Worm (Caenorhabditis elegans): ENCODE data around the gene let-268.

let-268 gene

DNA sequence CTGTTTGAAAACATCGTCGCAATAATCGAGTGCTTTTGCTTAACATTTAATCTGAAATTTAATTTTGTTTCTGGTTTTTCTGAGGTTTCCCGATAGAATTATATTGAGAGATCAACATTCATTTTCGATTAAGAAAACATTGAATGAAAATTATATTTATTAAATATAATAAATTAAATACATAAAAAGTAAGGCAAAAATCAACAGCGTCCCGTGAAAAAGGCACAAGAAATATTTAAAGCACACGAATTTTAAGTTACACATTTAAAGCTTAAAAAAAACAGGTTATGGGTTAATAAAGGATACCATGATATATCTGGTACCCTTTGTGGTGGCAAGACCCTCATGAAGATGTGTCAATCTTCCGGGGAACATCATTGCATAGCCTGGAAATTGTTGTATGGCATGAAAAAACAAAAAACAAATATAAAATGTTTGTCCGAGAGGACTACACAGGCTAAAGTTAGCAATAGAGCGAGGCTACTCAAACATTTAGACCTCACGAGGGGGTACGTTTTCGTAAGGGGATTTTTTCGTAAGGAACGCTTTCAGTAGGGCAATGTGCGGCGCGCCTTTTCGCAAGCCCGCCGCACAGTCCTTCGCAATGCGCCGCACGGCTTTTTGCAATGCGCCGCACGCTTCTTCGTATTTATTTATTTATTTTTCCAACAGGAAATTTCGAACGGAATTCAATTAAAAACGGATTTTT lies 6.5 kb downstream of the let-268 start, which contains the start of gene mtcu-2 (continued):
- peak in 1 of 2 experiments; percentile 48 for TF ChIP-seq mdl-1 (tag; optimal IDR thresholded peaks at IDR 0.05)
- peak in 1 of 2 experiments; percentile 79 for TF ChIP-seq hif-1 (tag; optimal IDR thresholded peaks at IDR 0.05)
- peak; percentile 98 for TF ChIP-seq ctbp-1 (GFP tag; IDR thresholded peaks at IDR 0.05)
- peak; percentile 87 for TF ChIP-seq mep-1 (tag; optimal IDR thresholded peaks at IDR 0.05)
- peak; percentile 93 for TF ChIP-seq Y75B8A.6 (GFP tag; IDR thresholded peaks at IDR 0.05)
- TF ChIP-seq nhr-48 (tag; optimal IDR thresholded peaks at IDR 0.05): peak; percentile 57
- TF ChIP-seq hlh-11 (tag; optimal IDR thresholded peaks at IDR 0.05): peak; percentile 71
- TF ChIP-seq F37D6.2 (tag; optimal IDR thresholded peaks at IDR 0.05): peak; percentile 56
- peak; percentile 81 for TF ChIP-seq F44E2.7 (GFP tag; IDR thresholded peaks at IDR 0.05)
- peak; percentile 32 for TF ChIP-seq F49E8.2 (tag; optimal IDR thresholded peaks at IDR 0.05; ENCODE audit: borderline replicate concordance)
- peak; percentile 62 to 95; a peak in 2 of 4 replicates for TF ChIP-seq madf-5 (GFP tag; IDR thresholded peaks at IDR 0.05)
- peak; percentile 67 for TF ChIP-seq dpl-1 (GFP tag; optimal IDR thresholded peaks at IDR 0.05)
- TF ChIP-seq mdt-29 (GFP tag; IDR thresholded peaks at IDR 0.05): peak; percentile 96
- peak; percentile 100 for TF ChIP-seq lin-38 (GFP tag; IDR thresholded peaks at IDR 0.05)
- TF ChIP-seq nhr-6 (tag; optimal IDR thresholded peaks at IDR 0.05): peak; percentile 69
- peak; percentile 94 for TF ChIP-seq nhr-41 (GFP tag; IDR thresholded peaks at IDR 0.05)
- peak; percentile 27 for TF ChIP-seq nhr-28 (tag; optimal IDR thresholded peaks at IDR 0.05)
- peak; percentile 99 for TF ChIP-seq dmd-9 (GFP tag; IDR thresholded peaks at IDR 0.05)

DNA sequence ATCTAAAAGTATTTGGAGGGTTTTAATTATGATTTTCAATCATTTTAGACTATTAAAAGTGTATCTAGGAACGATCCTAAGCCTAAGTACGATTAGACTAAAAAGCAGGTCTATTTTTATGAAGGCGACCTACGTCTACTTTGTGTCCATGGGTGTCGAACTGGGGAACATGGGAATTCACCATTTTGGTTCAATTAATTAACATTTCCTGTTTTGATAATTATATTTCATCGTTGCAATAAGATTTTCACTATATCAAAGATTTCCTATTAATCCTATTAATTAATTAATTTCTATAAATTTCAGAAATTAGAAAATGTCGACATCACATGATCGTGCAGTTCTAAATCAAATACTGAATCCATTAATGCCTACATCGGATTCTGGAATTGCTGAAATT lies 9.9 kb downstream of the let-268 start, which contains the start of gene ttc-36:
TSS of gene ttc-36 (plus strand) at position 301 of the 400 bp plus-strand sequence.
- no peak for TF ChIP-seq zip-11 (GFP tag; IDR thresholded peaks at IDR 0.05)
- no peak for TF ChIP-seq snpc-1.2 (GFP tag; IDR thresholded peaks at IDR 0.05)
- no peak for TF ChIP-seq zfp-2 (tag; optimal IDR thresholded peaks at IDR 0.05)
- TF ChIP-seq nhr-28 (tag; optimal IDR thresholded peaks at IDR 0.05): no peak
- TF ChIP-seq jun-1 (tag; optimal IDR thresholded peaks at IDR 0.05): no peak
- no peak for TF ChIP-seq ceh-32 (tag; optimal IDR thresholded peaks at IDR 0.05; ENCODE audit: poor library complexity)
- TF ChIP-seq madf-5 (GFP tag; IDR thresholded peaks at IDR 0.05): no peak
- TF ChIP-seq lin-13 (GFP tag; optimal IDR thresholded peaks at IDR 0.05): no peak
- TF ChIP-seq ctbp-1 (GFP tag; IDR thresholded peaks at IDR 0.05): no peak
- no peak for TF ChIP-seq F44E2.7 (GFP tag; IDR thresholded peaks at IDR 0.05)
- TF ChIP-seq ama-1 (optimal IDR thresholded peaks at IDR 0.05): no peak
- no peak for TF ChIP-seq dmd-6 (GFP tag; IDR thresholded peaks at IDR 0.05)
- no peak for TF ChIP-seq dve-1 (tag; optimal IDR thresholded peaks at IDR 0.05; ENCODE audit: insufficient read depth)
- no peak for TF ChIP-seq snpc-4 (tag; optimal IDR thresholded peaks at IDR 0.05)
- TF ChIP-seq dpl-1 (GFP tag; optimal IDR thresholded peaks at IDR 0.05): no peak
- no peak for TF ChIP-seq F10B5.3 (tag; optimal IDR thresholded peaks at IDR 0.05)
- no peak for TF ChIP-seq tra-1 (GFP tag; IDR thresholded peaks at IDR 0.05)

DNA sequence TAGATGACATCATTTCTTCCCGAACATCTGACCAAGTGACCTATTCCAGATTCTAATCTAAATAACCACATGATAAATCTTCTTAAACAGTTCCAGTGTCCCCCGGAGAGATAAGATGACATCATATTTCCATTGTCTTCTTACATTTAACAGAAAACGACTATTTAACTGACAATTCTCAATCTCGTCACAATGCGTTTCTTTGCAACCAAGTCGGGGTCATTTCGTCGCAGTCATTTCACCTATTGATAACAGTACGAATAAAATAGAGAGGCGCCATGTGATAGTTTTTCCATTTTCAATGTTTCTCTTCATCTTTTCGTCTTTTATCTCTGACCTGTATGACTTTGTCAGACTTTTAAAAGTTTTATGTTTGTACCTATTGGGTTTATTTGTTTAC lies 10.7 kb downstream of the let-268 start:
- TF ChIP-seq ceh-28 (tag; optimal IDR thresholded peaks at IDR 0.05): no peak
- TF ChIP-seq nhr-102 (tag; optimal IDR thresholded peaks at IDR 0.05): peak; percentile 16
- TF ChIP-seq tag-97 (GFP tag; IDR thresholded peaks at IDR 0.05): no peak
- TF ChIP-seq Y48G9A.11 (GFP tag; IDR thresholded peaks at IDR 0.05): no peak
- TF ChIP-seq mep-1 (tag; optimal IDR thresholded peaks at IDR 0.05): peak; percentile 26
- peak; percentile 56 for TF ChIP-seq nhr-28 (tag; optimal IDR thresholded peaks at IDR 0.05)
- TF ChIP-seq mdt-29 (GFP tag; IDR thresholded peaks at IDR 0.05): 0 out of 2 replicates have a peak, but pooled peaks have one; percentile 10
- peak; percentile 81 for TF ChIP-seq hlh-30 (tag; optimal IDR thresholded peaks at IDR 0.05; ENCODE audit: insufficient read depth)
- TF ChIP-seq mxl-3 (GFP tag; optimal IDR thresholded peaks at IDR 0.05): peak; percentile 75
- peak; percentile 75 for TF ChIP-seq nhr-25 (tag; optimal IDR thresholded peaks at IDR 0.05; ENCODE audit: borderline replicate concordance, insufficient read depth)
- peak; percentile 15 for TF ChIP-seq T20F7.1 (GFP tag; optimal IDR thresholded peaks at IDR 0.05)
- peak; percentile 55 for TF ChIP-seq nhr-77 (tag; optimal IDR thresholded peaks at IDR 0.05)
- TF ChIP-seq nhr-41 (GFP tag; IDR thresholded peaks at IDR 0.05): peak; percentile 38; the same call in 1 of the 2 replicates
- TF ChIP-seq zip-2 (tag; optimal IDR thresholded peaks at IDR 0.05): no peak
- no peak for TF ChIP-seq dpl-1 (GFP tag; optimal IDR thresholded peaks at IDR 0.05)
- TF ChIP-seq hlh-11 (tag; optimal IDR thresholded peaks at IDR 0.05): peak; percentile 81
- TF ChIP-seq nhr-10 (tag; optimal IDR thresholded peaks at IDR 0.05): peak; percentile 35
- no peak for TF ChIP-seq nhr-11 (tag; optimal IDR thresholded peaks at IDR 0.05)
- no peak for TF ChIP-seq egl-43 (GFP tag; IDR thresholded peaks at IDR 0.05)
- no peak for TF ChIP-seq ceh-82 (tag; optimal IDR thresholded peaks at IDR 0.05)
- TF ChIP-seq lin-13 (GFP tag; optimal IDR thresholded peaks at IDR 0.05): no peak
- TF ChIP-seq dve-1 (tag; optimal IDR thresholded peaks at IDR 0.05; ENCODE audit: insufficient read depth): peak; percentile 80
- TF ChIP-seq daf-16 (GFP tag; optimal IDR thresholded peaks at IDR 0.05): no peak
- peak; percentile 89 for TF ChIP-seq daf-16 (tag; optimal IDR thresholded peaks at IDR 0.05)

Data from whole organism, L4 larva.